Worm (Caenorhabditis elegans): Measurements from ENCODE around the gene srlf-18.

The srlf-18 gene

ce11 chrIV:11101383-11101782 lies at the start of gene srlf-18:
TSS of gene srlf-18 (minus strand) at chrIV:11101483.
- TF ChIP-seq snpc-1.1 (tag; optimal IDR thresholded peaks at IDR 0.05; ENCODE audit: insufficient read depth) (no peak), K12H6.12 (tag; optimal IDR thresholded peaks at IDR 0.05) (no peak), pha-4 (tag; optimal IDR thresholded peaks at IDR 0.05) (no peak), ccch-3 (GFP tag; optimal IDR thresholded peaks at IDR 0.05) (no peak), F39B2.1 (GFP tag; IDR thresholded peaks at IDR 0.05) (no peak), snpc-3.4 (tag; optimal IDR thresholded peaks at IDR 0.05) (no peak), F10E7.11 (tag; optimal IDR thresholded peaks at IDR 0.05) (no peak), Y79H2A.3 (GFP tag; conservative IDR thresholded peaks at IDR 0.05) (no peak)

ce11 chrIV:11150844-11151243 lies 49.6 kb upstream of the srlf-18 start, which contains the start of gene C08F8.2:
TSS of gene C08F8.2 (plus strand) at chrIV:11150997.
- TF ChIP-seq lag-1 (GFP tag; IDR thresholded peaks at IDR 0.05) (no peak), madf-3 (GFP tag; IDR thresholded peaks at IDR 0.05) (no peak), lin-54 (GFP tag; optimal IDR thresholded peaks at IDR 0.05) (peak; percentile 22), lsy-27 (tag; optimal IDR thresholded peaks at IDR 0.05; ENCODE audit: borderline replicate concordance, insufficient read depth) (no peak), hsf-1 (GFP tag; IDR thresholded peaks at IDR 0.05) (0 out of 2 replicates have a peak, but pooled peaks have one; percentile 26), B0035.1 (tag; optimal IDR thresholded peaks at IDR 0.05) (no peak), bed-1 (GFP tag; IDR thresholded peaks at IDR 0.05) (no peak), ztf-25 (GFP tag; IDR thresholded peaks at IDR 0.05) (no peak), egl-18 (GFP tag; IDR thresholded peaks at IDR 0.05) (no peak), atf-7 (tag; optimal IDR thresholded peaks at IDR 0.05) (no peak), zfh-2 (GFP tag; conservative IDR thresholded peaks at IDR 0.05) (no peak), Y53G8AR.9 (GFP tag; conservative IDR thresholded peaks at IDR 0.05) (0 out of 2 replicates have a peak, but pooled peaks have one; percentile 54), hmg-1.2 (GFP tag; IDR thresholded peaks at IDR 0.05) (no peak), Y53F4B.3 (GFP tag; IDR thresholded peaks at IDR 0.05) (no peak), ZK185.1 (tag; optimal IDR thresholded peaks at IDR 0.05; ENCODE audit: poor library complexity, severe bottlenecking) (no peak), ztf-22 (GFP tag; optimal IDR thresholded peaks at IDR 0.05) (no peak), aptf-3 (GFP tag; IDR thresholded peaks at IDR 0.05) (no peak), pbrm-1 (GFP tag; IDR thresholded peaks at IDR 0.05) (no peak), snpc-1.1 (tag; optimal IDR thresholded peaks at IDR 0.05; ENCODE audit: insufficient read depth) (no peak), cebp-1 (GFP tag; IDR thresholded peaks at IDR 0.05) (no peak), cebp-1 (tag; optimal IDR thresholded peaks at IDR 0.05) (no peak), unc-62 (GFP tag; optimal IDR thresholded peaks at IDR 0.05) (no peak)

ce11 chrIV:11149454-11150163 lies 48.3 kb upstream of the srlf-18 start, which contains the start of the genes F01G4.6 and pfd-1:
TSS of gene F01G4.6 (minus strand) at chrIV:11149504.
TSS of gene pfd-1 (plus strand) at chrIV:11150113.
- TF ChIP-seq sptf-2 (GFP tag; optimal IDR thresholded peaks at IDR 0.05), result no peak
- TF ChIP-seq rcor-1 (GFP tag; IDR thresholded peaks at IDR 0.05), result peak; percentile 78; the same call in 1 of the 2 replicates
- TF ChIP-seq ccch-3 (GFP tag; optimal IDR thresholded peaks at IDR 0.05), result no peak
- TF ChIP-seq sea-2 (GFP tag; IDR thresholded peaks at IDR 0.05), result no peak
- TF ChIP-seq egrh-3 (GFP tag; IDR thresholded peaks at IDR 0.05), result no peak
- TF ChIP-seq lsy-27 (tag; optimal IDR thresholded peaks at IDR 0.05; ENCODE audit: borderline replicate concordance, insufficient read depth), result no peak
- no peak for TF ChIP-seq ceh-58 (GFP tag; IDR thresholded peaks at IDR 0.05)
- TF ChIP-seq madf-6 (GFP tag; IDR thresholded peaks at IDR 0.05), result peak; percentile 85
- TF ChIP-seq bed-1 (GFP tag; IDR thresholded peaks at IDR 0.05), result no peak
- peak; percentile 18 for TF ChIP-seq snpc-4 (GFP tag; optimal IDR thresholded peaks at IDR 0.05)
- TF ChIP-seq snpc-4 (tag; optimal IDR thresholded peaks at IDR 0.05), result peak; percentile 39 to 68 (median 58)
- TF ChIP-seq ekl-4 (GFP tag; IDR thresholded peaks at IDR 0.05), result peak; percentile 85
- peak; percentile 73 for TF ChIP-seq ceh-100 (GFP tag; IDR thresholded peaks at IDR 0.05)
- TF ChIP-seq atf-7 (tag; optimal IDR thresholded peaks at IDR 0.05), result peak; percentile 50
- peak; percentile 43 for TF ChIP-seq dpl-1 (GFP tag; optimal IDR thresholded peaks at IDR 0.05)
- peak; percentile 37 for TF ChIP-seq repo-1 (tag; optimal IDR thresholded peaks at IDR 0.05)
- no peak for TF ChIP-seq B0035.1 (tag; optimal IDR thresholded peaks at IDR 0.05)
- peak; percentile 51; the same call in 1 of the 2 replicates for TF ChIP-seq Y56A3A.18 (GFP tag; IDR thresholded peaks at IDR 0.05)
- peak; percentile 23 for TF ChIP-seq F22D6.2 (tag; optimal IDR thresholded peaks at IDR 0.05)
- TF ChIP-seq F49E8.2 (tag; optimal IDR thresholded peaks at IDR 0.05; ENCODE audit: insufficient read depth), result no peak
